Worm (Caenorhabditis elegans) whole organism, L2 larva: Measurements from ENCODE around the gene K05F6.12.
A peak's percentile ranks its signal among the peaks of the same experiment; 100 is the strongest.

Experiments used
- F13H6.1 ChIP-seq: sonication (generic microtip); optimal IDR thresholded peaks from 2 replicates; lab custom pipeline; 2016; ENCODE audit warnings: missing genetic modification characterization, missing compliant biosample characterization
- R02D3.7 ChIP-seq: fragments of 150-350 bp; optimal IDR thresholded peaks from 2 replicates; lab custom pipeline; 2014; ENCODE audit warnings: missing biosample characterization, missing genetic modification characterization
- aly-2 ChIP-seq: fragments of 150-350 bp; optimal IDR thresholded peaks from 2 replicates; lab custom pipeline; 2014; ENCODE audit warnings: missing biosample characterization, missing genetic modification characterization
- blmp-1 ChIP-seq: sonication (generic microtip); optimal IDR thresholded peaks from 2 replicates; lab custom pipeline; 2017; ENCODE audit warnings: missing genetic modification characterization, mild to moderate bottlenecking, missing compliant biosample characterization, antibody characterized with exemption, moderate library complexity; ENCODE audit not compliant: insufficient read depth
- ceh-16 ChIP-seq: fragments of 150-350 bp; optimal IDR thresholded peaks from 2 replicates; lab custom pipeline; 2014; ENCODE audit warnings: missing biosample characterization, missing genetic modification characterization
- dmd-4 ChIP-seq: sonication (generic microtip); optimal IDR thresholded peaks from 2 replicates; lab custom pipeline; 2017; ENCODE audit warnings: missing biosample characterization, missing genetic modification characterization
- fos-1 ChIP-seq: fragments of 150-350 bp; optimal IDR thresholded peaks from 2 replicates; lab custom pipeline; 2014; ENCODE audit warnings: missing biosample characterization, missing genetic modification characterization
- gmeb-1 ChIP-seq: fragments of 150-350 bp; optimal IDR thresholded peaks from 2 replicates; lab custom pipeline; 2014; ENCODE audit warnings: missing biosample characterization, missing genetic modification characterization
- lin-11 ChIP-seq: fragments of 150-350 bp; sonication (generic microtip); optimal IDR thresholded peaks from 2 replicates; lab custom pipeline; 2014; ENCODE audit warnings: missing biosample characterization, missing genetic modification characterization, inconsistent platforms, mixed read lengths
- lin-13 ChIP-seq: fragments of 150-350 bp; optimal IDR thresholded peaks from 2 replicates; lab custom pipeline; 2014; ENCODE audit warnings: missing biosample characterization, missing genetic modification reagents, missing genetic modification characterization
- lsy-2 ChIP-seq, 2 experiments: fragments of 150-350 bp in 1 of 2; sonication (generic microtip) in 1 of 2; optimal IDR thresholded peaks; 2 replicates each; lab custom pipeline; 2014 to 2017; ENCODE audit warnings: missing biosample characterization in 2 of 2, missing genetic modification characterization in 2 of 2
- mab-5 ChIP-seq: fragments of 150-350 bp; optimal IDR thresholded peaks from 2 replicates; lab custom pipeline; 2014; ENCODE audit warnings: missing biosample characterization, missing genetic modification characterization
- mdl-1 ChIP-seq, 2 experiments: fragments of 150-350 bp in 1 of 2; sonication (generic microtip) in 1 of 2; optimal IDR thresholded peaks; 2 replicates each; lab custom pipeline; 2017; ENCODE audit warnings: missing biosample characterization in 2 of 2, missing genetic modification characterization in 2 of 2
- nhr-12 ChIP-seq: fragments of 150-350 bp; optimal IDR thresholded peaks from 2 replicates; lab custom pipeline; 2014; ENCODE audit warnings: missing biosample characterization, missing genetic modification characterization
- nhr-129 ChIP-seq: fragments of 150-350 bp; optimal IDR thresholded peaks from 2 replicates; lab custom pipeline; 2014; ENCODE audit warnings: missing biosample characterization, missing genetic modification characterization
- nhr-23 ChIP-seq: fragments of 150-350 bp; optimal IDR thresholded peaks from 2 replicates; lab custom pipeline; 2014; ENCODE audit warnings: missing biosample characterization, missing genetic modification reagents, missing genetic modification characterization
- nhr-25 ChIP-seq: fragments of 150-350 bp; sonication (generic microtip); optimal IDR thresholded peaks from 3 replicates; lab custom pipeline; 2014; ENCODE audit warnings: missing biosample characterization, missing genetic modification characterization
- nhr-6 ChIP-seq: fragments of 150-350 bp; optimal IDR thresholded peaks from 2 replicates; lab custom pipeline; 2014; ENCODE audit warnings: missing biosample characterization, missing genetic modification characterization
- peb-1 ChIP-seq: fragments of 150-350 bp; optimal IDR thresholded peaks from 2 replicates; lab custom pipeline; 2014; ENCODE audit warnings: missing biosample characterization, missing genetic modification characterization
- skn-1 ChIP-seq: sonication (generic microtip); optimal IDR thresholded peaks from 2 replicates; lab custom pipeline; 2017; ENCODE audit warnings: missing biosample characterization, missing genetic modification characterization
- sma-9 ChIP-seq, 2 experiments: fragments of 150-350 bp in 1 of 2; sonication (generic microtip) in 1 of 2; optimal IDR thresholded peaks; 2 replicates each; lab custom pipeline; 2014 to 2016; ENCODE audit warnings: missing genetic modification characterization in 2 of 2, mild to moderate bottlenecking in 1 of 2, missing biosample characterization in 1 of 2, missing compliant biosample characterization in 1 of 2, missing genetic modification reagents in 1 of 2, moderate library complexity in 1 of 2
- snpc-4 ChIP-seq: fragments of 150-350 bp; optimal IDR thresholded peaks from 2 replicates; lab custom pipeline; 2014; ENCODE audit warnings: missing biosample characterization, missing genetic modification characterization
- unc-39 ChIP-seq: fragments of 150-350 bp; optimal IDR thresholded peaks from 2 replicates; lab custom pipeline; 2014; ENCODE audit warnings: missing biosample characterization, missing genetic modification characterization
- unc-55 ChIP-seq: fragments of 150-350 bp; sonication (generic microtip); optimal IDR thresholded peaks from 3 replicates; lab custom pipeline; 2014; ENCODE audit warnings: missing biosample characterization, missing genetic modification reagents, missing genetic modification characterization
- ztf-1 ChIP-seq: fragments of 200-800 bp; sonication (Bioruptor generic); conservative IDR thresholded peaks from 2 replicates; pipeline ENCODE4 v1.3.6; 2022; ENCODE audit warnings: missing genetic modification characterization, missing compliant biosample characterization
- ztf-11 ChIP-seq: sonication (generic microtip); optimal IDR thresholded peaks from 2 replicates; lab custom pipeline; 2017; ENCODE audit warnings: missing biosample characterization, missing genetic modification characterization
- ztf-4 ChIP-seq: fragments of 150-350 bp; optimal IDR thresholded peaks from 2 replicates; lab custom pipeline; 2014; ENCODE audit warnings: missing biosample characterization, missing genetic modification characterization

Gene K05F6.12

ce11 chrII:1504266-1504665, 41.5 kb upstream of the K05F6.12 start, which contains the start of gene fdgt-1:
Gene fdgt-1, plus strand, starts transcription at chrII:1504566.
- TF ChIP-seq gmeb-1 (no peak), lin-11 (tag; lab: Kevin White, UChicago) (no peak), mdl-1 (tag; optimal IDR thresholded peaks at IDR 0.05; lab: Kevin White, UChicago) (no peak), snpc-4 (tag; lab: Kevin White, UChicago) (no peak), R02D3.7 (tag; lab: Kevin White, UChicago) (no peak), nhr-12 (tag; lab: Kevin White, UChicago) (no peak), nhr-23 (tag; lab: Kevin White, UChicago) (no peak), lin-13 (GFP tag; lab: Kevin White, UChicago) (no peak), ztf-11 (tag; lab: Kevin White, UChicago) (no peak), lsy-2 (tag; optimal IDR thresholded peaks at IDR 0.05; lab: Kevin White, UChicago) (no peak)
- TF ChIP-seq, all 48 proteins: peak for 0

ce11 chrII:1517354-1517753, 28.4 kb upstream of the K05F6.12 start, which contains the start of gene math-45:
Gene math-45, minus strand, starts transcription at chrII:1517454.
- TF ChIP-seq nhr-6 (no peak), peb-1 (tag; lab: Kevin White, UChicago) (no peak)
- TF ChIP-seq, all 48 proteins: peak for 0

- TF ChIP-seq gmeb-1 (no peak), sma-9 (GFP tag; optimal IDR thresholded peaks at IDR 0.05; lab: Kevin White, UChicago) (no peak), sma-9 (tag; optimal IDR thresholded peaks at IDR 0.05; lab: Kevin White, UChicago) (no peak), nhr-25 (no peak), aly-2 (tag; lab: Kevin White, UChicago) (no peak), ceh-16 (tag; lab: Kevin White, UChicago) (no peak), blmp-1 (tag; lab: Kevin White, UChicago) (no peak), ztf-1 (GFP tag; lab: Robert Waterston, UW) (no peak)
- TF ChIP-seq, all 48 proteins: peak for 0
Observed at ce11 chrII:1518914-1519313, 26.8 kb upstream of the K05F6.12 start, which contains the start of gene Y51H7BR.8. Gene Y51H7BR.8, plus strand, starts transcription at chrII:1519214.

ce11 chrII:1519867-1520266, 25.9 kb upstream of the K05F6.12 start:
- TF ChIP-seq lin-13 (GFP tag; lab: Kevin White, UChicago) (peak; percentile 40), gmeb-1 (peak; percentile 20), nhr-129 (tag; lab: Kevin White, UChicago) (peak; percentile 14), aly-2 (tag; lab: Kevin White, UChicago) (no peak), lsy-2 (tag; optimal IDR thresholded peaks at IDR 0.05; lab: Kevin White, UChicago) (peak; percentile 18 to 41), unc-39 (tag; lab: Kevin White, UChicago) (no peak), fos-1 (tag; lab: Kevin White, UChicago) (peak; percentile 27), nhr-12 (tag; lab: Kevin White, UChicago) (no peak), F13H6.1 (tag; lab: Kevin White, UChicago) (peak; percentile 6), unc-55 (GFP tag; lab: Kevin White, UChicago) (peak; percentile 41)

ce11 chrII:1521956-1522355, 23.8 kb upstream of the K05F6.12 start:
- TF ChIP-seq dmd-4 (tag; lab: Kevin White, UChicago): no peak
- TF ChIP-seq mdl-1 (tag; optimal IDR thresholded peaks at IDR 0.05; lab: Kevin White, UChicago): no peak
- no peak for TF ChIP-seq skn-1
- no peak for TF ChIP-seq fos-1 (tag; lab: Kevin White, UChicago)

- TF ChIP-seq lin-13 (GFP tag; lab: Kevin White, UChicago) (no peak), mab-5 (tag; lab: Kevin White, UChicago) (no peak), lsy-2 (tag; optimal IDR thresholded peaks at IDR 0.05; lab: Kevin White, UChicago) (no peak), nhr-23 (tag; lab: Kevin White, UChicago) (no peak), ztf-11 (tag; lab: Kevin White, UChicago) (no peak), unc-55 (GFP tag; lab: Kevin White, UChicago) (no peak), aly-2 (tag; lab: Kevin White, UChicago) (no peak), nhr-12 (tag; lab: Kevin White, UChicago) (no peak), nhr-129 (tag; lab: Kevin White, UChicago) (no peak), blmp-1 (tag; lab: Kevin White, UChicago) (no peak), ztf-4 (tag; lab: Kevin White, UChicago) (no peak)
- TF ChIP-seq, all 48 proteins: peak for 0
Observed at ce11 chrII:1525498-1525897, 20.2 kb upstream of the K05F6.12 start, which contains the start of gene Y51H7BR.7. Gene Y51H7BR.7, minus strand, starts transcription at chrII:1525598.
